Worm (Caenorhabditis elegans) whole organism, late embryonic: ENCODE results near the gene Y69H2.15.

ENCODE experiments used
- ceh-22 ChIP-seq: sonication (generic microtip); optimal IDR thresholded peaks from 2 replicates; lab custom pipeline; 2017; ENCODE audit warnings: missing biosample characterization, missing genetic modification characterization
- ceh-45 ChIP-seq: fragments of 200-800 bp; sonication (Bioruptor generic); IDR thresholded peaks from 2 replicates; pipeline ENCODE4 v1.3.6; 2022; ENCODE audit warnings: missing genetic modification reagents, missing genetic modification characterization, missing compliant biosample characterization
- elt-4 ChIP-seq: sonication (generic microtip); optimal IDR thresholded peaks from 2 replicates; lab custom pipeline; 2016; ENCODE audit warnings: missing genetic modification characterization, missing compliant biosample characterization
- tbx-2 ChIP-seq: sonication (generic microtip); optimal IDR thresholded peaks from 2 replicates; lab custom pipeline; 2016; ENCODE audit warnings: missing genetic modification characterization, missing compliant biosample characterization

DNA sequence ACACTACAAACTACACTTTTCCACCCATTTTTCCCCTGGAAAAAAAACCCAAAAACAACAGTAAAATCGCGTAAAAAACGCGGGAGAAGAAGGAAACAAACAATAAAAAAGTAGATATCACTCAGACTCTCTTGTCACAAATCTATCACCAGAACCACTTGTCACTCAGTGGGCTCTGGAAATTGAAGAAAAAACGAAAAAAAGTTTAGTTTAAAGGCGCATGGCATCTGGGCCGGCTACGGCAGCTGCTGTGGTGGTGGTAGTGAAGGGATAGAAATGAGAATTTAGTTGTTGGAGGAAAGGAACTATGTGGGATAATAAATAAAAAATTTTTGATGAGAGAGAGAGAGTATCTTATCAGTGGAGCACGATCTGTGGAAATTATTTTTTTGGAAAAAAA is 781 bp upstream of the Y69H2.15 start:
- no peak for TF ChIP-seq elt-4
- no peak for TF ChIP-seq ceh-45 (GFP tag; lab: Robert Waterston, UW)
- no peak for TF ChIP-seq ceh-22 (tag; lab: Kevin White, UChicago)
- no peak for TF ChIP-seq tbx-2
